Fruit fly (Drosophila melanogaster) whole organism, embryonic: ENCODE measurements around the gene gukh.

Experiments used
- Antp ChIP-seq: fragments of 200-800 bp; sonication (Bioruptor generic); optimal IDR thresholded peaks from 3 replicates; lab custom pipeline; 2016; ENCODE audit warnings: missing biosample characterization, missing genetic modification characterization
- CG11093 ChIP-seq: fragments of 200-800 bp; sonication (Bioruptor generic); IDR thresholded peaks from 3 replicates; pipeline ENCODE4 v1.3.6; 2022; ENCODE audit warnings: missing biosample characterization, missing genetic modification characterization
- CG11723 ChIP-seq: fragments of 200-800 bp; sonication (Bioruptor generic); optimal IDR thresholded peaks from 2 replicates; lab custom pipeline; 2017; ENCODE audit warnings: missing biosample characterization, mild to moderate bottlenecking, missing genetic modification characterization
- CG12391 ChIP-seq: fragments of 200-800 bp; sonication (Bioruptor generic); optimal IDR thresholded peaks from 3 replicates; lab custom pipeline; 2018; ENCODE audit warnings: missing biosample characterization, mild to moderate bottlenecking, missing genetic modification characterization, moderate library complexity
- CG12659 ChIP-seq: fragments of 200-800 bp; sonication (Bioruptor generic); optimal IDR thresholded peaks from 3 replicates; lab custom pipeline; 2017; ENCODE audit warnings: mild to moderate bottlenecking, missing biosample characterization, missing genetic modification reagents, missing genetic modification characterization
- CG15269 ChIP-seq: fragments of 200-800 bp; sonication (Bioruptor generic); optimal IDR thresholded peaks from 2 replicates; lab custom pipeline; 2018; ENCODE audit warnings: missing biosample characterization, mild to moderate bottlenecking, missing genetic modification characterization, moderate library complexity
- CG2199 ChIP-seq: fragments of 200-800 bp; sonication (Bioruptor generic); IDR thresholded peaks from 3 replicates; pipeline ENCODE4 v1.3.6; 2022; ENCODE audit warnings: missing biosample characterization, missing genetic modification characterization
- CG2678 ChIP-seq: fragments of 200-800 bp; sonication (Bioruptor generic); optimal IDR thresholded peaks from 3 replicates; lab custom pipeline; 2019; ENCODE audit warnings: missing biosample characterization, mild to moderate bottlenecking, missing genetic modification characterization, moderate library complexity
- CG31388 ChIP-seq: fragments of 200-800 bp; sonication (Bioruptor generic); optimal IDR thresholded peaks from 2 replicates; lab custom pipeline; 2016; ENCODE audit warnings: missing biosample characterization, missing genetic modification characterization
- CG34422 ChIP-seq: fragments of 200-800 bp; sonication (Bioruptor generic); IDR thresholded peaks from 3 replicates; pipeline ENCODE4 v1.3.6; 2022; ENCODE audit warnings: missing biosample characterization, missing genetic modification characterization
- CG4404 ChIP-seq: fragments of 200-800 bp; sonication (Bioruptor generic); IDR thresholded peaks from 2 replicates; pipeline ENCODE4 v1.3.6; 2022; ENCODE audit warnings: missing biosample characterization, missing genetic modification characterization
- CG4424 ChIP-seq: fragments of 200-800 bp; sonication (Bioruptor generic); optimal IDR thresholded peaks from 3 replicates; lab custom pipeline; 2016; ENCODE audit warnings: missing biosample characterization, missing genetic modification characterization
- CG6175 ChIP-seq: fragments of 200-800 bp; sonication (Bioruptor generic); IDR thresholded peaks from 3 replicates; pipeline ENCODE4 v1.3.6; 2022; ENCODE audit warnings: missing biosample characterization, missing genetic modification characterization
- CG6791 ChIP-seq: fragments of 200-800 bp; sonication (Bioruptor generic); IDR thresholded peaks from 3 replicates; pipeline ENCODE4 v1.3.6; 2022; ENCODE audit warnings: missing biosample characterization, missing genetic modification characterization; ENCODE audit not compliant: partially characterized antibody
- CG8359 ChIP-seq: fragments of 200-800 bp; sonication (Bioruptor generic); optimal IDR thresholded peaks from 2 replicates; lab custom pipeline; 2017; ENCODE audit warnings: missing biosample characterization, mild to moderate bottlenecking, missing genetic modification characterization, borderline replicate concordance
- CG8388 ChIP-seq: fragments of 200-800 bp; sonication (Bioruptor generic); optimal IDR thresholded peaks from 2 replicates; lab custom pipeline; 2019; ENCODE audit warnings: missing biosample characterization, mild to moderate bottlenecking, missing genetic modification characterization, moderate library complexity
- CG9215 ChIP-seq: fragments of 200-800 bp; sonication (Bioruptor generic); IDR thresholded peaks from 2 replicates; pipeline ENCODE4 v1.3.6; 2022; ENCODE audit warnings: missing biosample characterization, missing genetic modification characterization
- CG9727 ChIP-seq: fragments of 200-800 bp; sonication (Bioruptor generic); optimal IDR thresholded peaks from 3 replicates; lab custom pipeline; 2017; ENCODE audit warnings: missing biosample characterization, mild to moderate bottlenecking, missing genetic modification characterization
- CG9797 ChIP-seq: fragments of 200-800 bp; sonication (Bioruptor generic); optimal IDR thresholded peaks from 3 replicates; lab custom pipeline; 2018; ENCODE audit warnings: missing biosample characterization, mild to moderate bottlenecking, missing genetic modification characterization
- CG9817 ChIP-seq: fragments of 200-800 bp; sonication (Bioruptor generic); optimal IDR thresholded peaks from 2 replicates; lab custom pipeline; 2018; ENCODE audit warnings: missing biosample characterization, mild to moderate bottlenecking, missing genetic modification characterization, moderate library complexity
- CG9932 ChIP-seq: fragments of 200-800 bp; sonication (Bioruptor generic); IDR thresholded peaks from 2 replicates; pipeline ENCODE4 v1.3.6; 2022; ENCODE audit warnings: missing biosample characterization, missing genetic modification characterization
- CTCF ChIP-seq: fragments of 200-800 bp; sonication (Bioruptor generic); optimal IDR thresholded peaks from 2 replicates; lab custom pipeline; 2017; ENCODE audit warnings: missing biosample characterization, mild to moderate bottlenecking, missing genetic modification characterization, moderate library complexity
- CrebB ChIP-seq: fragments of 200-800 bp; sonication (Bioruptor generic); optimal IDR thresholded peaks from 3 replicates; lab custom pipeline; 2018; ENCODE audit warnings: missing biosample characterization, mild to moderate bottlenecking, missing genetic modification characterization
- Deaf1 ChIP-seq: fragments of 200-800 bp; optimal IDR thresholded peaks from 3 replicates; lab custom pipeline; 2019; ENCODE audit warnings: missing biosample characterization, mild to moderate bottlenecking, missing genetic modification characterization, moderate library complexity
- ERR ChIP-seq: fragments of 200-800 bp; sonication (Bioruptor generic); optimal IDR thresholded peaks from 2 replicates; lab custom pipeline; 2016; ENCODE audit warnings: missing biosample characterization, missing genetic modification characterization
- Gug ChIP-seq: fragments of 200-800 bp; sonication (Bioruptor generic); IDR thresholded peaks from 4 replicates; pipeline ENCODE4 v1.3.6; 2022; ENCODE audit warnings: missing biosample characterization, missing genetic modification characterization
- Hand ChIP-seq: fragments of 200-800 bp; sonication (Bioruptor generic); optimal IDR thresholded peaks from 2 replicates; lab custom pipeline; 2017; ENCODE audit warnings: mild to moderate bottlenecking, missing biosample characterization, missing genetic modification reagents, missing genetic modification characterization
- Max ChIP-seq: fragments of 200-800 bp; sonication (Bioruptor generic); optimal IDR thresholded peaks from 2 replicates; lab custom pipeline; 2016; ENCODE audit warnings: missing biosample characterization, mild to moderate bottlenecking, missing genetic modification characterization
- NfI ChIP-seq: fragments of 200-800 bp; sonication (Bioruptor generic); optimal IDR thresholded peaks from 3 replicates; lab custom pipeline; 2018; ENCODE audit warnings: missing biosample characterization, mild to moderate bottlenecking, missing genetic modification characterization, moderate library complexity
- Optix ChIP-seq: fragments of 200-800 bp; sonication (Bioruptor generic); IDR thresholded peaks from 3 replicates; pipeline ENCODE4 v1.3.6; 2022; ENCODE audit warnings: missing biosample characterization, missing genetic modification characterization
- Rx ChIP-seq: fragments of 200-800 bp; sonication (Bioruptor generic); IDR thresholded peaks from 2 replicates; pipeline ENCODE4 v1.3.6; 2022; ENCODE audit warnings: missing biosample characterization, missing genetic modification characterization
- Side ChIP-seq: fragments of 200-800 bp; sonication (Bioruptor generic); optimal IDR thresholded peaks from 2 replicates; lab custom pipeline; 2016; ENCODE audit warnings: missing biosample characterization, missing genetic modification characterization
- Sry-δ ChIP-seq: fragments of 200-800 bp; sonication (Bioruptor generic); optimal IDR thresholded peaks from 2 replicates; lab custom pipeline; 2016; ENCODE audit warnings: missing biosample characterization, missing genetic modification characterization
- TFAM ChIP-seq: fragments of 200-800 bp; sonication (Bioruptor generic); optimal IDR thresholded peaks from 2 replicates; lab custom pipeline; 2017; ENCODE audit warnings: missing biosample characterization, missing genetic modification characterization, inconsistent platforms
- Xbp1 ChIP-seq: fragments of 200-800 bp; sonication (Bioruptor generic); optimal IDR thresholded peaks from 3 replicates; lab custom pipeline; 2016; ENCODE audit warnings: missing biosample characterization, mild to moderate bottlenecking, missing genetic modification characterization
- al ChIP-seq: fragments of 200-800 bp; sonication (Bioruptor generic); IDR thresholded peaks from 2 replicates; pipeline ENCODE4 v1.3.6; 2022; ENCODE audit warnings: missing biosample characterization, missing genetic modification characterization
- br ChIP-seq: fragments of >200 bp; optimal IDR thresholded peaks from 2 replicates; lab custom pipeline; 2017
- chif ChIP-seq, 2 experiments: fragments of 200-800 bp; sonication (Bioruptor generic); optimal IDR thresholded peaks; 3 replicates each; lab custom pipeline; 2016; ENCODE audit warnings: missing biosample characterization in 2 of 2, missing genetic modification characterization in 2 of 2
- fd102C ChIP-seq: fragments of 200-800 bp; sonication (Bioruptor generic); optimal IDR thresholded peaks from 2 replicates; lab custom pipeline; 2018; ENCODE audit warnings: missing biosample characterization, mild to moderate bottlenecking, missing genetic modification characterization, moderate library complexity
- gfzf ChIP-seq: fragments of 200-800 bp; sonication (Bioruptor generic); optimal IDR thresholded peaks from 2 replicates; lab custom pipeline; 2016; ENCODE audit warnings: missing biosample characterization, mild to moderate bottlenecking, missing genetic modification characterization, moderate library complexity
- jigr1 ChIP-seq: fragments of 200-800 bp; sonication (Bioruptor generic); IDR thresholded peaks from 3 replicates; pipeline ENCODE4 v1.3.6; 2022; ENCODE audit warnings: missing biosample characterization, missing genetic modification characterization
- onecut ChIP-seq: fragments of 200-800 bp; sonication (Bioruptor generic); IDR thresholded peaks from 2 replicates; pipeline ENCODE4 v1.3.6; 2022; ENCODE audit warnings: missing biosample characterization, missing genetic modification characterization
- otp ChIP-seq: fragments of 200-800 bp; sonication (Bioruptor generic); IDR thresholded peaks from 3 replicates; pipeline ENCODE4, ENCODE4 v1.3.6; 2022; ENCODE audit warnings: missing biosample characterization, missing genetic modification characterization
- pan ChIP-seq, 4 experiments: fragments of >200 bp in 3 of 4; fragments of 200-800 bp in 1 of 4; sonication (Bioruptor generic) in 1 of 4; optimal IDR thresholded peaks in 3 of 4; IDR thresholded peaks in 1 of 4; 2 replicates each; pipeline versions ENCODE4 v1.3.6 to Lab custom; 2017 to 2022; ENCODE audit warnings: missing biosample characterization in 2 of 4, missing genetic modification characterization in 2 of 4, mixed read lengths in 1 of 4
- phol ChIP-seq: fragments of 200-800 bp; sonication (Bioruptor generic); optimal IDR thresholded peaks from 3 replicates; lab custom pipeline; 2018; ENCODE audit warnings: missing biosample characterization, mild to moderate bottlenecking, missing genetic modification characterization, moderate library complexity
- sc ChIP-seq, 3 experiments: fragments of >200 bp in 2 of 3; fragments of 200-800 bp in 1 of 3; sonication (Bioruptor generic) in 1 of 3; optimal IDR thresholded peaks; 2 replicates in 2 of 3; 3 replicates in 1 of 3; lab custom pipeline; 2017; ENCODE audit warnings: mild to moderate bottlenecking in 1 of 3, missing biosample characterization in 1 of 3, missing genetic modification characterization in 1 of 3, missing genetic modification reagents in 1 of 3
- slp2 ChIP-seq: fragments of 200-800 bp; sonication (Bioruptor generic); optimal IDR thresholded peaks from 2 replicates; lab custom pipeline; 2016; ENCODE audit warnings: missing biosample characterization, missing genetic modification characterization
- tin ChIP-seq: fragments of 200-800 bp; sonication (Bioruptor generic); optimal IDR thresholded peaks from 3 replicates; lab custom pipeline; 2016; ENCODE audit warnings: missing biosample characterization, missing genetic modification characterization
- toy ChIP-seq: fragments of 200-800 bp; sonication (Bioruptor generic); IDR thresholded peaks from 2 replicates; pipeline ENCODE4 v1.3.6; 2022; ENCODE audit warnings: missing biosample characterization, missing genetic modification characterization
- tx ChIP-seq: fragments of 200-800 bp; sonication (Bioruptor generic); optimal IDR thresholded peaks from 2 replicates; lab custom pipeline; 2016; ENCODE audit warnings: missing biosample characterization, missing genetic modification characterization
- vfl ChIP-seq: fragments of 200-800 bp; sonication (Bioruptor generic); optimal IDR thresholded peaks from 2 replicates; lab custom pipeline; 2016; ENCODE audit warnings: missing biosample characterization, missing genetic modification characterization
- zfh2 ChIP-seq: fragments of 200-800 bp; sonication (Bioruptor generic); optimal IDR thresholded peaks from 2 replicates; lab custom pipeline; 2016; ENCODE audit warnings: missing biosample characterization, missing genetic modification characterization

Gene gukh

dm6 chr3R:19031210-19031609 is 47.4 kb downstream of the gukh start, which contains the start of the genes Prp18 and CG6013 (continued):
- peak; percentile 61 for TF ChIP-seq gfzf
- TF ChIP-seq ERR (GFP tag; lab: Kevin White, UChicago): no peak
- TF ChIP-seq CG12659 (GFP tag; lab: Kevin White, UChicago): peak; percentile 60
- TF ChIP-seq CG2678 (tag; lab: Kevin White, UChicago): peak; percentile 78
- TF ChIP-seq CG31388: no peak
- no peak for TF ChIP-seq otp (GFP tag; lab: Robert Waterston, UW)
- TF ChIP-seq Xbp1: peak; percentile 63
- TF ChIP-seq slp2 (GFP tag; lab: Kevin White, UChicago): no peak
- TF ChIP-seq TFAM (GFP tag; lab: Kevin White, UChicago): no peak
- TF ChIP-seq CG11093 (GFP tag; lab: Robert Waterston, UW): no peak
- TF ChIP-seq fd102C (GFP tag; lab: Kevin White, UChicago): no peak
- TF ChIP-seq vfl (GFP tag; lab: Kevin White, UChicago): no peak
- no peak for TF ChIP-seq chif (GFP tag; optimal IDR thresholded peaks at IDR 0.05; lab: Kevin White, UChicago)
- TF ChIP-seq toy: no peak
- peak; percentile 12 for TF ChIP-seq NfI (GFP tag; lab: Kevin White, UChicago)
- TF ChIP-seq CG11723 (GFP tag; lab: Kevin White, UChicago): no peak
- no peak for TF ChIP-seq al
- TF ChIP-seq Max (GFP tag; lab: Kevin White, UChicago): no peak
- peak; percentile 85 for TF ChIP-seq CG12391 (tag; lab: Kevin White, UChicago)
- TF ChIP-seq sc (optimal IDR thresholded peaks at IDR 0.05; lab: Kevin White, UChicago): no peak
- no peak for TF ChIP-seq sc (GFP tag; optimal IDR thresholded peaks at IDR 0.05; lab: Kevin White, UChicago)
- no peak for TF ChIP-seq Gug (GFP tag; lab: Robert Waterston, UW)
- no peak for TF ChIP-seq Side (GFP tag; lab: Kevin White, UChicago)
- TF ChIP-seq Sry-δ (GFP tag; lab: Kevin White, UChicago): no peak
- TF ChIP-seq tin (GFP tag; lab: Kevin White, UChicago): peak; percentile 46
- no peak for TF ChIP-seq pan (optimal IDR thresholded peaks at IDR 0.05; lab: Kevin White, UChicago)
- peak in 1 of 2 experiments; percentile 56 for TF ChIP-seq pan (GFP tag; optimal IDR thresholded peaks at IDR 0.05 in 1 of 2, IDR thresholded peaks at IDR 0.05 in 1 of 2)
- TF ChIP-seq CG6791 (GFP tag; lab: Robert Waterston, UW): no peak
- TF ChIP-seq phol: peak; percentile 81
- no peak for TF ChIP-seq tx (GFP tag; lab: Kevin White, UChicago)
- no peak for TF ChIP-seq Optix
- TF ChIP-seq CG4424 (GFP tag; lab: Kevin White, UChicago): peak; percentile 53
- TF ChIP-seq CG4404 (GFP tag; lab: Robert Waterston, UW): no peak
- peak; percentile 38 for TF ChIP-seq Deaf1 (tag; lab: Kevin White, UChicago)
- peak; percentile 69 for TF ChIP-seq CG9817 (tag; lab: Kevin White, UChicago)
- TF ChIP-seq CG34422 (GFP tag; lab: Robert Waterston, UW): no peak
- TF ChIP-seq CrebB (tag; lab: Kevin White, UChicago): no peak
- TF ChIP-seq zfh2 (GFP tag; lab: Kevin White, UChicago): no peak
- peak; percentile 47 for TF ChIP-seq CG8388 (GFP tag; lab: Kevin White, UChicago)
- no peak for TF ChIP-seq br
- TF ChIP-seq Rx: no peak
- peak; percentile 36; the same call in 1 of the 2 replicates for TF ChIP-seq CG9215
- TF ChIP-seq CG9932 (GFP tag; lab: Robert Waterston, UW): peak; percentile 67
- TF ChIP-seq CG15269: peak; percentile 65
- no peak for TF ChIP-seq CG2199 (GFP tag; lab: Robert Waterston, UW)
- TF ChIP-seq Hand (GFP tag; lab: Kevin White, UChicago): no peak
- TF ChIP-seq CG6175: no peak
- TF ChIP-seq CTCF: no peak
- no peak for TF ChIP-seq CG8359
- peak; percentile 71 for TF ChIP-seq CG9797 (GFP tag; lab: Kevin White, UChicago)
- no peak for TF ChIP-seq Antp
- peak; percentile 57 for TF ChIP-seq CG9727 (GFP tag; lab: Kevin White, UChicago)
- TF ChIP-seq onecut (GFP tag; lab: Robert Waterston, UW): peak; percentile 95
- TF ChIP-seq jigr1 (GFP tag; lab: Robert Waterston, UW): no peak
